Fruit fly (Drosophila melanogaster): Measurements from ENCODE around the gene Apc2.

The Apc2 gene

dm6 chr3R:24169362-24169761, 5.6 kb downstream of the Apc2 start, which contains the start of gene CG5510 (continued):
- peak in 1 of 2 experiments; percentile 56 for TF ChIP-seq Hr51 (GFP tag; optimal IDR thresholded peaks at IDR 0.05)
- TF ChIP-seq Opbp (GFP tag; IDR thresholded peaks at IDR 0.05; ENCODE audit: partially characterized antibody) = peak; percentile 97
- peak; percentile 67 for TF ChIP-seq shn (GFP tag; optimal IDR thresholded peaks at IDR 0.05)
- peak; percentile 73 for TF ChIP-seq vvl (GFP tag; IDR thresholded peaks at IDR 0.05)
- TF ChIP-seq tgo (GFP tag; IDR thresholded peaks at IDR 0.05) = peak; percentile 20; the same call in 1 of the 3 replicates
- peak; percentile 56 for TF ChIP-seq CG30403 (GFP tag; optimal IDR thresholded peaks at IDR 0.05)
- TF ChIP-seq Spps (tag; optimal IDR thresholded peaks at IDR 0.05) = peak; percentile 5
- no peak for TF ChIP-seq CG11696 (GFP tag; IDR thresholded peaks at IDR 0.05)
- TF ChIP-seq Hand (GFP tag; optimal IDR thresholded peaks at IDR 0.05) = no peak
- peak; percentile 62 for TF ChIP-seq chn (GFP tag; optimal IDR thresholded peaks at IDR 0.05)
- TF ChIP-seq CG17802 (tag; optimal IDR thresholded peaks at IDR 0.05) = no peak
- peak; percentile 49 for TF ChIP-seq dm (GFP tag; optimal IDR thresholded peaks at IDR 0.05)
- TF ChIP-seq sens (GFP tag) = peak; percentile 90
- peak; percentile 58 for TF ChIP-seq Camta (GFP tag; optimal IDR thresholded peaks at IDR 0.05)
- TF ChIP-seq CG9817 (tag; optimal IDR thresholded peaks at IDR 0.05) = peak; percentile 56
- TF ChIP-seq CoRest (tag; optimal IDR thresholded peaks at IDR 0.05) = peak; percentile 62
- TF ChIP-seq pum (GFP tag; optimal IDR thresholded peaks at IDR 0.05) = peak; percentile 52
- peak; percentile 41 for TF ChIP-seq PHDP (tag; optimal IDR thresholded peaks at IDR 0.05)
- TF ChIP-seq tna (GFP tag; IDR thresholded peaks at IDR 0.05; ENCODE audit: partially characterized antibody) = peak; percentile 98
- no peak for TF ChIP-seq seq (GFP tag; IDR thresholded peaks at IDR 0.05)
- TF ChIP-seq salm (tag; optimal IDR thresholded peaks at IDR 0.05) = no peak
- peak; percentile 70 for TF ChIP-seq CG14710 (tag; optimal IDR thresholded peaks at IDR 0.05)
- no peak for TF ChIP-seq CG17385 (GFP tag; optimal IDR thresholded peaks at IDR 0.05)
- no peak for TF ChIP-seq schlank (tag; optimal IDR thresholded peaks at IDR 0.05)
- peak; percentile 99 for TF ChIP-seq Bgb (GFP tag; IDR thresholded peaks at IDR 0.05; ENCODE audit: partially characterized antibody)
- TF ChIP-seq CG10979 (tag; optimal IDR thresholded peaks at IDR 0.05) = peak; percentile 7
- peak; percentile 46; the same call in 1 of the 2 replicates for TF ChIP-seq chm (GFP tag; IDR thresholded peaks at IDR 0.05)
- peak; percentile 70 for TF ChIP-seq CHES-1-like (GFP tag; optimal IDR thresholded peaks at IDR 0.05)
- no peak for TF ChIP-seq toy (GFP tag; IDR thresholded peaks at IDR 0.05)
- TF ChIP-seq CG7745 (tag; optimal IDR thresholded peaks at IDR 0.05) = no peak
- no peak for TF ChIP-seq Sox102F (GFP tag; optimal IDR thresholded peaks at IDR 0.05)
- TF ChIP-seq CG10147 (GFP tag; optimal IDR thresholded peaks at IDR 0.05) = peak; percentile 31
- TF ChIP-seq CG6689 (GFP tag; IDR thresholded peaks at IDR 0.05) = no peak
- no peak for TF ChIP-seq btn (GFP tag; optimal IDR thresholded peaks at IDR 0.05)
- peak; percentile 87 for TF ChIP-seq kay (GFP tag; optimal IDR thresholded peaks at IDR 0.05)
- peak; percentile 80 for TF ChIP-seq CG17186 (GFP tag; optimal IDR thresholded peaks at IDR 0.05)
- TF ChIP-seq CG7556 (GFP tag; optimal IDR thresholded peaks at IDR 0.05) = no peak
- peak; percentile 83 for TF ChIP-seq row (GFP tag; IDR thresholded peaks at IDR 0.05)
- peak; percentile 100 for TF ChIP-seq CG3995 (GFP tag; optimal IDR thresholded peaks at IDR 0.05)
- peak; percentile 61 for TF ChIP-seq Sin3A (optimal IDR thresholded peaks at IDR 0.05)
- TF ChIP-seq hbn (GFP tag; IDR thresholded peaks at IDR 0.05; ENCODE audit: partially characterized antibody) = peak; percentile 98
- peak; percentile 26 for TF ChIP-seq CG12942 (GFP tag; optimal IDR thresholded peaks at IDR 0.05)
- peak; percentile 47 for TF ChIP-seq Hsf (GFP tag; optimal IDR thresholded peaks at IDR 0.05)
- peak; percentile 26 for TF ChIP-seq HHEX (GFP tag; optimal IDR thresholded peaks at IDR 0.05)
- no peak for TF ChIP-seq danr (GFP tag; IDR thresholded peaks at IDR 0.05)
- no peak for TF ChIP-seq Mes4 (GFP tag; optimal IDR thresholded peaks at IDR 0.05)
- peak; percentile 67 for TF ChIP-seq mam (GFP tag; optimal IDR thresholded peaks at IDR 0.05)
- TF ChIP-seq HLH54F (GFP tag; optimal IDR thresholded peaks at IDR 0.05) = peak; percentile 58
- TF ChIP-seq CG7963 (GFP tag; IDR thresholded peaks at IDR 0.05; ENCODE audit: partially characterized antibody) = peak; percentile 98
- peak; percentile 13 for TF ChIP-seq gsb-n (tag; optimal IDR thresholded peaks at IDR 0.05)
- TF ChIP-seq gsb (GFP tag; IDR thresholded peaks at IDR 0.05) = no peak

Measured in whole organism, embryonic.